Fruit fly (Drosophila melanogaster) whole organism, pupa: ENCODE results near the gene CG11983.

Experiments
- CG10348 ChIP-seq: fragments of 200-800 bp; sonication (Bioruptor generic); IDR thresholded peaks from 2 replicates; pipeline ENCODE4 v1.3.6; 2022; ENCODE audit warnings: missing biosample characterization, missing genetic modification characterization
- CG12605 ChIP-seq: fragments of 200-800 bp; sonication (Bioruptor generic); IDR thresholded peaks from 2 replicates; pipeline ENCODE4 v1.3.6; 2022; ENCODE audit warnings: missing biosample characterization, missing genetic modification characterization
- CG13204 ChIP-seq: fragments of 200-800 bp; sonication (Bioruptor generic); optimal IDR thresholded peaks from 2 replicates; lab custom pipeline; 2018; ENCODE audit warnings: missing biosample characterization, mild to moderate bottlenecking, missing genetic modification characterization, moderate library complexity
- CG14655 ChIP-seq: fragments of 200-800 bp; sonication (Bioruptor generic); optimal IDR thresholded peaks from 3 replicates; lab custom pipeline; 2017; ENCODE audit warnings: mild to moderate bottlenecking, missing biosample characterization, missing genetic modification reagents, missing genetic modification characterization
- CG15710 ChIP-seq: fragments of 200-800 bp; sonication (Bioruptor generic); optimal IDR thresholded peaks from 2 replicates; lab custom pipeline; 2018; ENCODE audit warnings: missing biosample characterization, mild to moderate bottlenecking, missing genetic modification characterization, moderate library complexity
- CG32121 ChIP-seq: fragments of 200-800 bp; sonication (Bioruptor generic); IDR thresholded peaks from 2 replicates; pipeline ENCODE4 v1.3.6; 2022; ENCODE audit warnings: missing biosample characterization, missing genetic modification characterization
- CG4496 ChIP-seq: fragments of 200-800 bp; sonication (Bioruptor generic); IDR thresholded peaks from 3 replicates; pipeline ENCODE4 v1.3.6; 2022; ENCODE audit warnings: missing biosample characterization, missing genetic modification characterization
- CG8159 ChIP-seq: fragments of 200-800 bp; sonication (Bioruptor generic); optimal IDR thresholded peaks from 3 replicates; lab custom pipeline; 2018; ENCODE audit warnings: missing biosample characterization, mild to moderate bottlenecking, missing genetic modification characterization, moderate library complexity
- CG8301 ChIP-seq: fragments of 200-800 bp; sonication (Bioruptor generic); optimal IDR thresholded peaks from 2 replicates; lab custom pipeline; 2018; ENCODE audit warnings: missing biosample characterization, mild to moderate bottlenecking, missing genetic modification characterization
- CG9948 ChIP-seq: fragments of 200-800 bp; sonication (Bioruptor generic); optimal IDR thresholded peaks from 2 replicates; lab custom pipeline; 2018; ENCODE audit warnings: missing biosample characterization, mild to moderate bottlenecking, missing genetic modification characterization, moderate library complexity
- Pif1A ChIP-seq: fragments of 200-800 bp; sonication (Bioruptor generic); optimal IDR thresholded peaks from 3 replicates; lab custom pipeline; 2016; ENCODE audit warnings: missing biosample characterization, missing genetic modification characterization
- Pif1B ChIP-seq: fragments of 200-800 bp; sonication (Bioruptor generic); optimal IDR thresholded peaks from 3 replicates; lab custom pipeline; 2016; ENCODE audit warnings: missing biosample characterization, missing genetic modification characterization
- Snoo ChIP-seq: fragments of 200-800 bp; sonication (Bioruptor generic); optimal IDR thresholded peaks from 3 replicates; lab custom pipeline; 2017; ENCODE audit warnings: missing biosample characterization, mild to moderate bottlenecking, missing genetic modification characterization, inconsistent platforms
- rn ChIP-seq: fragments of 200-800 bp; sonication (Bioruptor generic); IDR thresholded peaks from 2 replicates; pipeline ENCODE4 v1.3.6; 2022; ENCODE audit warnings: missing biosample characterization, missing genetic modification characterization

- no peak for TF ChIP-seq CG8301
- no peak for TF ChIP-seq CG32121 (GFP tag; lab: Robert Waterston, UW)
- TF ChIP-seq CG10348 (GFP tag; lab: Robert Waterston, UW), result no peak
- TF ChIP-seq Pif1A (GFP tag; lab: Kevin White, UChicago), result no peak
- no peak for TF ChIP-seq Snoo
- TF ChIP-seq rn (GFP tag; lab: Robert Waterston, UW), result no peak
- TF ChIP-seq CG8159 (tag; lab: Kevin White, UChicago), result no peak
- no peak for TF ChIP-seq CG13204 (GFP tag; lab: Kevin White, UChicago)
- no peak for TF ChIP-seq CG15710 (tag; lab: Kevin White, UChicago)
- TF ChIP-seq CG12605 (GFP tag; lab: Robert Waterston, UW), result no peak
- no peak for TF ChIP-seq CG9948
- no peak for TF ChIP-seq Pif1B (GFP tag; lab: Kevin White, UChicago)
- TF ChIP-seq CG14655 (GFP tag; lab: Kevin White, UChicago), result no peak
- TF ChIP-seq CG4496 (GFP tag; lab: Robert Waterston, UW), result no peak
These were observed 20.6 kb downstream of the CG11983 start for dm6 chr3R:9028690-9029089.
